Fruit fly (Drosophila melanogaster) whole organism, prepupa: ENCODE results near the gene CG42258.

Experiments used
- Blimp-1 ChIP-seq: fragments of 200-800 bp; sonication (Bioruptor generic); optimal IDR thresholded peaks from 3 replicates; lab custom pipeline; 2017; ENCODE audit warnings: missing biosample characterization, missing genetic modification characterization, mild to moderate bottlenecking, moderate library complexity, missing genetic modification reagents
- CG10631 ChIP-seq: fragments of 200-800 bp; sonication (Bioruptor generic); optimal IDR thresholded peaks from 2 replicates; lab custom pipeline; 2016; ENCODE audit warnings: missing biosample characterization, missing genetic modification characterization
- CG10669 ChIP-seq: fragments of 200-800 bp; sonication (Bioruptor generic); optimal IDR thresholded peaks from 3 replicates; lab custom pipeline; 2018; ENCODE audit warnings: missing biosample characterization, mild to moderate bottlenecking, missing genetic modification characterization, moderate library complexity
- CG11294 ChIP-seq: fragments of 200-800 bp; sonication (Bioruptor generic); IDR thresholded peaks from 2 replicates; pipeline ENCODE4 v1.3.6; 2022; ENCODE audit warnings: missing biosample characterization, missing genetic modification characterization
- CG11902 ChIP-seq: fragments of 200-800 bp; sonication (Bioruptor generic); optimal IDR thresholded peaks from 3 replicates; lab custom pipeline; 2016; ENCODE audit warnings: missing biosample characterization, missing genetic modification characterization
- CG15336 ChIP-seq: fragments of 200-800 bp; sonication (Bioruptor generic); IDR thresholded peaks from 2 replicates; pipeline ENCODE4 v1.3.6; 2022; ENCODE audit warnings: missing biosample characterization, missing genetic modification characterization
- CG1621 ChIP-seq: fragments of 200-800 bp; sonication (Bioruptor generic); optimal IDR thresholded peaks from 3 replicates; lab custom pipeline; 2018; ENCODE audit warnings: missing biosample characterization, mild to moderate bottlenecking, missing genetic modification characterization
- CG31627 ChIP-seq: fragments of 200-800 bp; sonication (Bioruptor generic); optimal IDR thresholded peaks from 3 replicates; lab custom pipeline; 2016; ENCODE audit warnings: missing biosample characterization, missing genetic modification characterization
- CG32006 ChIP-seq: fragments of 200-800 bp; sonication (Bioruptor generic); optimal IDR thresholded peaks from 3 replicates; lab custom pipeline; 2017; ENCODE audit warnings: missing biosample characterization, mild to moderate bottlenecking, missing genetic modification characterization
- CG34406 ChIP-seq: fragments of 200-800 bp; sonication (Bioruptor generic); optimal IDR thresholded peaks from 3 replicates; lab custom pipeline; 2016; ENCODE audit warnings: missing biosample characterization, missing genetic modification characterization
- CG3919 ChIP-seq: fragments of 200-800 bp; sonication (Bioruptor generic); optimal IDR thresholded peaks from 3 replicates; lab custom pipeline; 2016; ENCODE audit warnings: missing biosample characterization, missing genetic modification characterization
- CG4318 ChIP-seq: fragments of 200-800 bp; sonication (Bioruptor generic); optimal IDR thresholded peaks from 3 replicates; lab custom pipeline; 2017; ENCODE audit warnings: missing biosample characterization, mild to moderate bottlenecking, missing genetic modification characterization
- CG6163 ChIP-seq: fragments of 200-800 bp; sonication (Bioruptor generic); IDR thresholded peaks from 3 replicates; pipeline ENCODE4 v1.3.6; 2022; ENCODE audit warnings: missing biosample characterization, missing genetic modification characterization
- CG6276 ChIP-seq: fragments of 200-800 bp; sonication (Bioruptor generic); optimal IDR thresholded peaks from 2 replicates; lab custom pipeline; 2017; ENCODE audit warnings: missing biosample characterization, mild to moderate bottlenecking, missing genetic modification characterization
- CG6792 ChIP-seq: fragments of 200-800 bp; sonication (Bioruptor generic); optimal IDR thresholded peaks from 3 replicates; lab custom pipeline; 2016; ENCODE audit warnings: missing biosample characterization, missing genetic modification characterization
- CG6808 ChIP-seq: fragments of 200-800 bp; sonication (Bioruptor generic); optimal IDR thresholded peaks from 3 replicates; lab custom pipeline; 2017; ENCODE audit warnings: missing biosample characterization, missing genetic modification characterization, mild to moderate bottlenecking, moderate library complexity, missing genetic modification reagents
- CG6854 ChIP-seq: fragments of 200-800 bp; sonication (Bioruptor generic); optimal IDR thresholded peaks from 2 replicates; lab custom pipeline; 2017; ENCODE audit warnings: missing biosample characterization, mild to moderate bottlenecking, missing genetic modification characterization
- CG8119 ChIP-seq: fragments of 200-800 bp; sonication (Bioruptor generic); IDR thresholded peaks from 3 replicates; pipeline ENCODE4 v1.3.6; 2022; ENCODE audit warnings: missing biosample characterization, missing genetic modification characterization
- CG9139 ChIP-seq: fragments of 200-800 bp; sonication (Bioruptor generic); optimal IDR thresholded peaks from 3 replicates; lab custom pipeline; 2017; ENCODE audit warnings: missing biosample characterization, mild to moderate bottlenecking, missing genetic modification characterization
- Eip75B ChIP-seq: fragments of 200-800 bp; sonication (Bioruptor generic); optimal IDR thresholded peaks from 3 replicates; lab custom pipeline; 2016; ENCODE audit warnings: missing biosample characterization, missing genetic modification characterization
- Ets21C ChIP-seq: fragments of 200-800 bp; sonication (Bioruptor generic); optimal IDR thresholded peaks from 3 replicates; lab custom pipeline; 2016; ENCODE audit warnings: missing biosample characterization, missing genetic modification characterization
- Gug ChIP-seq: fragments of 200-800 bp; sonication (Bioruptor generic); IDR thresholded peaks from 2 replicates; pipeline ENCODE4 v1.3.6; 2022; ENCODE audit warnings: missing biosample characterization, missing genetic modification characterization
- Hr38 ChIP-seq: sonication (Bioruptor generic); optimal IDR thresholded peaks from 2 replicates; lab custom pipeline; 2016; ENCODE audit warnings: missing biosample characterization, missing genetic modification characterization
- Hr39 ChIP-seq: fragments of 200-800 bp; sonication (Bioruptor generic); optimal IDR thresholded peaks from 2 replicates; lab custom pipeline; 2016; ENCODE audit warnings: missing biosample characterization, missing genetic modification characterization
- Lpt ChIP-seq: fragments of 200-800 bp; sonication (Bioruptor generic); optimal IDR thresholded peaks from 3 replicates; lab custom pipeline; 2016; ENCODE audit warnings: missing biosample characterization, missing genetic modification characterization
- Met ChIP-seq: fragments of 200-800 bp; sonication (Bioruptor generic); optimal IDR thresholded peaks from 3 replicates; lab custom pipeline; 2016; ENCODE audit warnings: missing biosample characterization, missing genetic modification characterization
- OdsH ChIP-seq: fragments of 200-800 bp; sonication (Bioruptor generic); optimal IDR thresholded peaks from 3 replicates; lab custom pipeline; 2016; ENCODE audit warnings: missing biosample characterization, missing genetic modification characterization
- Smox ChIP-seq: fragments of 200-800 bp; sonication (Bioruptor generic); optimal IDR thresholded peaks from 3 replicates; lab custom pipeline; 2016; ENCODE audit warnings: missing biosample characterization, missing genetic modification characterization
- Sox102F ChIP-seq: fragments of 200-800 bp; sonication (Bioruptor generic); optimal IDR thresholded peaks from 2 replicates; lab custom pipeline; 2016; ENCODE audit warnings: missing biosample characterization, mild to moderate bottlenecking, missing genetic modification characterization
- Sox14 ChIP-seq: fragments of 200-800 bp; sonication (Bioruptor generic); optimal IDR thresholded peaks from 3 replicates; lab custom pipeline; 2016; ENCODE audit warnings: missing biosample characterization, missing genetic modification characterization
- achi ChIP-seq: fragments of 200-800 bp; sonication (Bioruptor generic); optimal IDR thresholded peaks from 3 replicates; lab custom pipeline; 2016; ENCODE audit warnings: missing biosample characterization, missing genetic modification characterization
- acj6 ChIP-seq: fragments of 200-800 bp; sonication (Bioruptor generic); optimal IDR thresholded peaks from 3 replicates; lab custom pipeline; 2016; ENCODE audit warnings: missing biosample characterization, missing genetic modification characterization
- dsx ChIP-seq: fragments of 200-800 bp; optimal IDR thresholded peaks from 3 replicates; lab custom pipeline; 2019; ENCODE audit warnings: missing biosample characterization, mild to moderate bottlenecking, missing genetic modification characterization, moderate library complexity; ENCODE audit not compliant: poor library complexity, severe bottlenecking
- eg ChIP-seq: fragments of 200-800 bp; sonication (Bioruptor generic); IDR thresholded peaks from 3 replicates; pipeline ENCODE4 v1.3.6; 2022; ENCODE audit warnings: missing biosample characterization, missing genetic modification characterization
- esn ChIP-seq: fragments of 200-800 bp; sonication (Bioruptor generic); optimal IDR thresholded peaks from 2 replicates; lab custom pipeline; 2016; ENCODE audit warnings: missing biosample characterization, mild to moderate bottlenecking, missing genetic modification characterization, moderate library complexity
- fkh ChIP-seq: fragments of 200-800 bp; sonication (Bioruptor generic); optimal IDR thresholded peaks from 3 replicates; lab custom pipeline; 2017; ENCODE audit warnings: missing biosample characterization, mild to moderate bottlenecking, missing genetic modification characterization, moderate library complexity
- lz ChIP-seq: fragments of 200-800 bp; sonication (Bioruptor generic); optimal IDR thresholded peaks from 3 replicates; lab custom pipeline; 2016; ENCODE audit warnings: missing biosample characterization, missing genetic modification characterization
- net ChIP-seq: fragments of 200-800 bp; sonication (Bioruptor generic); optimal IDR thresholded peaks from 3 replicates; lab custom pipeline; 2016; ENCODE audit warnings: missing biosample characterization, missing genetic modification characterization
- pdm3 ChIP-seq: fragments of 200-800 bp; sonication (Bioruptor generic); optimal IDR thresholded peaks from 3 replicates; lab custom pipeline; 2016; ENCODE audit warnings: missing biosample characterization, missing genetic modification characterization
- salr ChIP-seq, 2 experiments: fragments of 200-800 bp; sonication (Bioruptor generic); optimal IDR thresholded peaks; 3 replicates each; lab custom pipeline; 2016 to 2018; ENCODE audit warnings: missing biosample characterization in 2 of 2, missing genetic modification characterization in 2 of 2, mild to moderate bottlenecking in 1 of 2
- spab ChIP-seq: fragments of 200-800 bp; sonication (Bioruptor generic); optimal IDR thresholded peaks from 2 replicates; lab custom pipeline; 2017; ENCODE audit warnings: missing biosample characterization, mild to moderate bottlenecking, missing genetic modification characterization, missing genetic modification reagents
- svp ChIP-seq: fragments of 200-800 bp; sonication (Bioruptor generic); peaks from one replicate; lab custom pipeline; 2016; ENCODE audit warnings: missing biosample characterization, missing genetic modification characterization
- topi ChIP-seq: fragments of 200-800 bp; sonication (Bioruptor generic); optimal IDR thresholded peaks from 3 replicates; lab custom pipeline; 2016; ENCODE audit warnings: missing biosample characterization, missing genetic modification characterization
- vri ChIP-seq: fragments of 200-800 bp; sonication (Bioruptor generic); optimal IDR thresholded peaks from 3 replicates; lab custom pipeline; 2016; ENCODE audit warnings: missing biosample characterization, mild to moderate bottlenecking, missing genetic modification characterization

The CG42258 gene

dm6 chrX:12454358-12454757 lies 9.0 kb upstream of the CG42258 start, which contains the start of gene CG15927 (continued):
- TF ChIP-seq Gug (GFP tag; lab: Robert Waterston, UW) (no peak), acj6 (GFP tag; lab: Kevin White, UChicago) (peak; percentile 19), CG32006 (GFP tag; lab: Kevin White, UChicago) (peak; percentile 46), vri (GFP tag; lab: Kevin White, UChicago) (no peak), achi (GFP tag; lab: Kevin White, UChicago) (no peak), spab (GFP tag; lab: Kevin White, UChicago) (no peak), CG6163 (no peak), Sox14 (GFP tag; lab: Kevin White, UChicago) (no peak), CG10669 (no peak), esn (GFP tag; lab: Kevin White, UChicago) (no peak), CG34406 (GFP tag; lab: Kevin White, UChicago) (no peak), Blimp-1 (GFP tag; lab: Kevin White, UChicago) (no peak)

DNA sequence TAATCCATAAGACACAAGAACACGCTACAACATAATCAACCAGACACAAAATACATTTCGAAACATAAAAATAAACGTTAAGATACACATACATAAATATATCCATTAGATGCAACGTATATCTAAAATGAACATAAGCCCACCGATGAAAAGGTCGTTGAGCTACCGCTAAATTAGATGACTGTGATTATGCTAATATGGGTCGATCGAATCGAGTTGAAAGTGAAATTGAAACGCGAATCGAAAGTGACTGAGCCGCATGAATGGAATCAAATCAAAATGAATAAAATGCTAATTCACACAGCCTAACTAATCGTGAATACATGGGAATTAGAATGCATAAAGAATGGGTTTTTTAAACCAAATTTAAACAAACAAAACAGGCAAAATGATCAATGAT lies 7.4 kb upstream of the CG42258 start:
- no peak for TF ChIP-seq spab (GFP tag; lab: Kevin White, UChicago)
- TF ChIP-seq pdm3 (GFP tag; lab: Kevin White, UChicago) = no peak
- no peak for TF ChIP-seq Ets21C (GFP tag; lab: Kevin White, UChicago)
- TF ChIP-seq Smox (GFP tag; lab: Kevin White, UChicago) = no peak
- no peak for TF ChIP-seq Eip75B (GFP tag; lab: Kevin White, UChicago)
- TF ChIP-seq CG6276 = no peak
- TF ChIP-seq CG3919 (GFP tag; lab: Kevin White, UChicago) = no peak
- no peak for TF ChIP-seq CG6163
- TF ChIP-seq CG1621 = no peak
- no peak for TF ChIP-seq CG31627
- TF ChIP-seq CG9139 (GFP tag; lab: Kevin White, UChicago) = no peak
- TF ChIP-seq lz (GFP tag; lab: Kevin White, UChicago) = no peak
- no peak for TF ChIP-seq CG4318
- no peak for TF ChIP-seq Hr39
- TF ChIP-seq vri (GFP tag; lab: Kevin White, UChicago) = no peak
- no peak for TF ChIP-seq CG15336 (GFP tag; lab: Robert Waterston, UW)
- TF ChIP-seq Lpt (GFP tag; lab: Kevin White, UChicago) = no peak

- TF ChIP-seq pdm3 (GFP tag; lab: Kevin White, UChicago) = no peak
- no peak for TF ChIP-seq Sox14 (GFP tag; lab: Kevin White, UChicago)
- no peak for TF ChIP-seq CG6808
- TF ChIP-seq salr (GFP tag; optimal IDR thresholded peaks at IDR 0.05; lab: Kevin White, UChicago) = no peak
- no peak for TF ChIP-seq CG11902 (GFP tag; lab: Kevin White, UChicago)
- no peak for TF ChIP-seq CG8119 (GFP tag; lab: Robert Waterston, UW)
- no peak for TF ChIP-seq CG6854 (GFP tag; lab: Kevin White, UChicago)
These were observed 5.6 kb upstream of the CG42258 start, which contains the start of gene CG15731 for dm6 chrX:12457713-12458233. Gene CG15731 (minus strand): TSS chrX:12457763.

- TF ChIP-seq vri (GFP tag; lab: Kevin White, UChicago) (no peak), spab (GFP tag; lab: Kevin White, UChicago) (no peak), CG31627 (no peak), svp (GFP tag; lab: Kevin White, UChicago) (no peak), Sox102F (GFP tag; lab: Kevin White, UChicago) (no peak), Eip75B (GFP tag; lab: Kevin White, UChicago) (no peak), fkh (GFP tag; lab: Kevin White, UChicago) (no peak), Hr39 (peak; percentile 10), eg (GFP tag; lab: Robert Waterston, UW) (peak; percentile 34; the same call in 1 of the 3 replicates), CG6808 (no peak), topi (GFP tag; lab: Kevin White, UChicago) (no peak), net (GFP tag; lab: Kevin White, UChicago) (no peak), Sox14 (GFP tag; lab: Kevin White, UChicago) (no peak), esn (GFP tag; lab: Kevin White, UChicago) (no peak), dsx (no peak), Met (GFP tag; lab: Kevin White, UChicago) (no peak), CG10669 (peak; percentile 13), CG10631 (no peak), CG15336 (GFP tag; lab: Robert Waterston, UW) (peak; percentile 39; the same call in 1 of the 2 replicates), CG6792 (no peak), Ets21C (GFP tag; lab: Kevin White, UChicago) (no peak), CG11294 (GFP tag; lab: Robert Waterston, UW) (no peak), Hr38 (GFP tag; lab: Kevin White, UChicago) (no peak), CG6854 (GFP tag; lab: Kevin White, UChicago) (no peak), Lpt (GFP tag; lab: Kevin White, UChicago) (no peak), OdsH (GFP tag; lab: Kevin White, UChicago) (no peak), Gug (GFP tag; lab: Robert Waterston, UW) (no peak)
These were observed 1.1 kb upstream of the CG42258 start for dm6 chrX:12462216-12462615.
